Worm (Caenorhabditis elegans) whole organism, L2 larva: ENCODE measurements around the gene taf-9.

Experiments used
- sem-4 ChIP-seq: fragments of 150-350 bp; optimal IDR thresholded peaks from 2 replicates; lab custom pipeline; 2014; ENCODE audit warnings: missing biosample characterization, missing genetic modification reagents, missing genetic modification characterization
- ztf-11 ChIP-seq: sonication (generic microtip); optimal IDR thresholded peaks from 2 replicates; lab custom pipeline; 2017; ENCODE audit warnings: missing biosample characterization, missing genetic modification characterization

ce11 chrIII:13642776-13643175, 18.7 kb downstream of the taf-9 start:
- no peak for TF ChIP-seq sem-4 (tag; lab: Kevin White, UChicago)
- no peak for TF ChIP-seq ztf-11 (tag; lab: Kevin White, UChicago)
